In genomic region chrX:19886936-19887934, dm6 we compare ENCODE assay signal across 1 fruit fly cellular context.
TF ChIP-seq lines count a peak whose summit lies in the region.

No protein-coding gene starts in this region.

TF ChIP-seq in whole organism, embryonic, 481 proteins besides CTCF, POLR2A, EP300 and RAD21 (continued from another document):
- no peak for TF ChIP-seq pan (optimal IDR thresholded peaks at IDR 0.05; lab: Kevin White, UChicago)
- peak in 1 of 2 experiments; percentile 17 for TF ChIP-seq pan (GFP tag; optimal IDR thresholded peaks at IDR 0.05 in 1 of 2, IDR thresholded peaks at IDR 0.05 in 1 of 2)
- 0 out of 3 replicates have a peak, but pooled peaks have one; percentile 46 for TF ChIP-seq ci (GFP tag; IDR thresholded peaks at IDR 0.05; lab: Robert Waterston, UW)
- TF ChIP-seq Atf6 (GFP tag; IDR thresholded peaks at IDR 0.05; lab: Robert Waterston, UW) = 0 out of 2 replicates have a peak, but pooled peaks have one; percentile 22
- no peak for TF ChIP-seq Dfd (GFP tag; optimal IDR thresholded peaks at IDR 0.05; lab: Kevin White, UChicago)
- TF ChIP-seq hkb (optimal IDR thresholded peaks at IDR 0.05; lab: Kevin White, UChicago) = no peak
- TF ChIP-seq hkb (GFP tag; IDR thresholded peaks at IDR 0.05; lab: Robert Waterston, UW) = peak; percentile 28; the same call in 1 of the 2 replicates
- TF ChIP-seq amos (GFP tag; IDR thresholded peaks at IDR 0.05; lab: Robert Waterston, UW; ENCODE audit: partially characterized antibody) = peak; percentile 42; the same call in 1 of the 2 replicates
- TF ChIP-seq eve (GFP tag; optimal IDR thresholded peaks at IDR 0.05; lab: Kevin White, UChicago) = no peak
- TF ChIP-seq cg (GFP tag; optimal IDR thresholded peaks at IDR 0.05; lab: Kevin White, UChicago) = peak; percentile 66
- TF ChIP-seq lov (optimal IDR thresholded peaks at IDR 0.05; lab: Kevin White, UChicago) = no peak
- TF ChIP-seq lov (GFP tag; IDR thresholded peaks at IDR 0.05; lab: Robert Waterston, UW) = peak; percentile 22; the same call in 1 of the 3 replicates
- TF ChIP-seq YL-1 (GFP tag; optimal IDR thresholded peaks at IDR 0.05; lab: Kevin White, UChicago) = peak; percentile 14
- no peak for TF ChIP-seq CG8359 (GFP tag; optimal IDR thresholded peaks at IDR 0.05; lab: Kevin White, UChicago; ENCODE audit: borderline replicate concordance)
- 0 out of 2 replicates have a peak, but pooled peaks have one; percentile 24 for TF ChIP-seq onecut (GFP tag; IDR thresholded peaks at IDR 0.05; lab: Robert Waterston, UW)
- TF ChIP-seq Hr51 (GFP tag; optimal IDR thresholded peaks at IDR 0.05; lab: Kevin White, UChicago) = peak in 1 of 2 experiments; percentile 1
- TF ChIP-seq CG9817 (tag; optimal IDR thresholded peaks at IDR 0.05; lab: Kevin White, UChicago) = no peak
- TF ChIP-seq CrebB (tag; optimal IDR thresholded peaks at IDR 0.05; lab: Kevin White, UChicago) = peak; percentile 25
- no peak for TF ChIP-seq Tbp (GFP tag; optimal IDR thresholded peaks at IDR 0.05; lab: Kevin White, UChicago)
- peak; percentile 47; the same call in 1 of the 3 replicates for TF ChIP-seq zen2 (GFP tag; IDR thresholded peaks at IDR 0.05; lab: Robert Waterston, UW; ENCODE audit: partially characterized antibody)
- no peak for TF ChIP-seq pfk (GFP tag; optimal IDR thresholded peaks at IDR 0.05; lab: Kevin White, UChicago)
- TF ChIP-seq ken (GFP tag; IDR thresholded peaks at IDR 0.05; lab: Robert Waterston, UW) = 0 out of 3 replicates have a peak, but pooled peaks have one; percentile 37
- TF ChIP-seq CG17361 (GFP tag; IDR thresholded peaks at IDR 0.05; lab: Robert Waterston, UW) = 0 out of 3 replicates have a peak, but pooled peaks have one; percentile 17
- peak; percentile 57; the same call in 1 of the 3 replicates for TF ChIP-seq CG6175 (GFP tag; IDR thresholded peaks at IDR 0.05; lab: Robert Waterston, UW)
- TF ChIP-seq Atf-2 (GFP tag; optimal IDR thresholded peaks at IDR 0.05; lab: Kevin White, UChicago) = peak; percentile 8
- 0 out of 2 replicates have a peak, but pooled peaks have one; percentile 35 for TF ChIP-seq CG42726 (GFP tag; IDR thresholded peaks at IDR 0.05; lab: Robert Waterston, UW; ENCODE audit: partially characterized antibody)
- no peak for TF ChIP-seq Mrtf (GFP tag; IDR thresholded peaks at IDR 0.05; lab: Robert Waterston, UW)
- no peak for TF ChIP-seq ash1 (GFP tag; optimal IDR thresholded peaks at IDR 0.05; lab: Kevin White, UChicago)
- 0 out of 2 replicates have a peak, but pooled peaks have one; percentile 20 for TF ChIP-seq CG6689 (GFP tag; IDR thresholded peaks at IDR 0.05; lab: Robert Waterston, UW)
- peak; percentile 67 for TF ChIP-seq sens (GFP tag; lab: Kevin White, UChicago)
- peak; percentile 98 for TF ChIP-seq Nf-YC (tag; optimal IDR thresholded peaks at IDR 0.05; lab: Kevin White, UChicago)
